Worm (Caenorhabditis elegans) whole organism, mixed stage, embryonic: ENCODE results near the gene srh-37.

ENCODE experiments used
- bed-3 ChIP-seq: fragments of 200-800 bp; sonication (Bioruptor generic); optimal IDR thresholded peaks from 3 replicates; lab custom pipeline; 2018; ENCODE audit warnings: mild to moderate bottlenecking, missing genetic modification characterization, moderate library complexity, missing compliant biosample characterization
- blmp-1 ChIP-seq: fragments of 150-350 bp; optimal IDR thresholded peaks from 2 replicates; lab custom pipeline; 2014; ENCODE audit warnings: missing biosample characterization, missing genetic modification characterization
- ceh-39 ChIP-seq: fragments of 150-350 bp; optimal IDR thresholded peaks from 2 replicates; lab custom pipeline; 2014; ENCODE audit warnings: missing biosample characterization, missing genetic modification characterization
- ceh-43 ChIP-seq: fragments of 200-800 bp; sonication (Bioruptor generic); optimal IDR thresholded peaks from 2 replicates; lab custom pipeline; 2018; ENCODE audit warnings: mild to moderate bottlenecking, missing genetic modification characterization, moderate library complexity, missing compliant biosample characterization
- ceh-83 ChIP-seq: fragments of 200-800 bp; sonication (Bioruptor generic); optimal IDR thresholded peaks from 2 replicates; lab custom pipeline; 2018; ENCODE audit warnings: mild to moderate bottlenecking, missing genetic modification characterization, missing compliant biosample characterization
- ces-1 ChIP-seq: fragments of 150-350 bp; optimal IDR thresholded peaks from 2 replicates; lab custom pipeline; 2014; ENCODE audit warnings: missing biosample characterization, missing genetic modification reagents, missing genetic modification characterization
- cnd-1 ChIP-seq: fragments of 200-800 bp; sonication (Bioruptor generic); optimal IDR thresholded peaks from 2 replicates; lab custom pipeline; 2018; ENCODE audit warnings: mild to moderate bottlenecking, missing genetic modification characterization, missing compliant biosample characterization
- drap-1 ChIP-seq: fragments of 200-800 bp; sonication (Bioruptor generic); optimal IDR thresholded peaks from 3 replicates; lab custom pipeline; 2018; ENCODE audit warnings: mild to moderate bottlenecking, missing genetic modification characterization, missing compliant biosample characterization
- elt-3 ChIP-seq: fragments of 150-350 bp; optimal IDR thresholded peaks from 2 replicates; lab custom pipeline; 2014; ENCODE audit warnings: missing biosample characterization, missing genetic modification characterization
- flh-1 ChIP-seq: fragments of 200-800 bp; sonication (Bioruptor generic); optimal IDR thresholded peaks from 2 replicates; lab custom pipeline; 2018; ENCODE audit warnings: mild to moderate bottlenecking, missing genetic modification characterization, moderate library complexity, missing compliant biosample characterization
- ham-2 ChIP-seq: fragments of 200-800 bp; sonication (Bioruptor generic); optimal IDR thresholded peaks from 2 replicates; lab custom pipeline; 2018; ENCODE audit warnings: mild to moderate bottlenecking, missing genetic modification characterization, missing compliant biosample characterization
- hlh-1 ChIP-seq: fragments of 150-350 bp; optimal IDR thresholded peaks from 2 replicates; lab custom pipeline; 2014; ENCODE audit warnings: missing biosample characterization, missing genetic modification reagents, missing genetic modification characterization
- lin-13 ChIP-seq: fragments of 150-350 bp; optimal IDR thresholded peaks from 2 replicates; lab custom pipeline; 2014; ENCODE audit warnings: missing biosample characterization, missing genetic modification characterization
- lin-32 ChIP-seq: fragments of 200-800 bp; sonication (Bioruptor generic); optimal IDR thresholded peaks from 2 replicates; lab custom pipeline; 2018; ENCODE audit warnings: mild to moderate bottlenecking, missing genetic modification characterization, missing compliant biosample characterization
- mab-5 ChIP-seq: fragments of 150-350 bp; optimal IDR thresholded peaks from 2 replicates; lab custom pipeline; 2014; ENCODE audit warnings: missing biosample characterization, missing genetic modification characterization
- mep-1 ChIP-seq: fragments of 150-350 bp; optimal IDR thresholded peaks from 2 replicates; lab custom pipeline; 2017; ENCODE audit warnings: missing biosample characterization, missing genetic modification reagents, missing genetic modification characterization, inconsistent platforms
- mls-2 ChIP-seq: sonication (generic microtip); optimal IDR thresholded peaks from 2 replicates; lab custom pipeline; 2016; ENCODE audit warnings: mild to moderate bottlenecking, missing genetic modification characterization, moderate library complexity, missing compliant biosample characterization
- nhr-2 ChIP-seq: fragments of 150-350 bp; optimal IDR thresholded peaks from 2 replicates; lab custom pipeline; 2014; ENCODE audit warnings: missing biosample characterization, missing genetic modification characterization
- nhr-237 ChIP-seq: fragments of 150-350 bp; optimal IDR thresholded peaks from 2 replicates; lab custom pipeline; 2014; ENCODE audit warnings: missing biosample characterization, missing genetic modification characterization
- nhr-28 ChIP-seq: fragments of 150-350 bp; optimal IDR thresholded peaks from 2 replicates; lab custom pipeline; 2014; ENCODE audit warnings: missing biosample characterization, missing genetic modification characterization
- nhr-76 ChIP-seq: sonication (generic microtip); optimal IDR thresholded peaks from 2 replicates; lab custom pipeline; 2017; ENCODE audit warnings: missing biosample characterization, missing genetic modification characterization
- pha-4 ChIP-seq: fragments of 150-350 bp; optimal IDR thresholded peaks from 2 replicates; lab custom pipeline; 2018; ENCODE audit warnings: missing biosample characterization, missing genetic modification reagents, missing genetic modification characterization
- sptf-1 ChIP-seq: sonication (generic microtip); optimal IDR thresholded peaks from 2 replicates; lab custom pipeline; 2017; ENCODE audit warnings: mild to moderate bottlenecking, missing genetic modification characterization, moderate library complexity, missing compliant biosample characterization
- tbx-8 ChIP-seq: fragments of 200-800 bp; sonication (Bioruptor generic); optimal IDR thresholded peaks from 2 replicates; lab custom pipeline; 2018; ENCODE audit warnings: mild to moderate bottlenecking, missing genetic modification characterization, moderate library complexity, missing compliant biosample characterization
- unc-39 ChIP-seq: fragments of 150-350 bp; optimal IDR thresholded peaks from 2 replicates; lab custom pipeline; 2014; ENCODE audit warnings: missing biosample characterization, missing genetic modification characterization
- unc-62 ChIP-seq: fragments of 150-350 bp; optimal IDR thresholded peaks from 2 replicates; lab custom pipeline; 2014; ENCODE audit warnings: missing biosample characterization, missing genetic modification reagents, missing genetic modification characterization
- zip-8 ChIP-seq: fragments of 150-350 bp; optimal IDR thresholded peaks from 2 replicates; lab custom pipeline; 2014; ENCODE audit warnings: missing biosample characterization, missing genetic modification characterization
- ztf-11 ChIP-seq: fragments of 150-350 bp; optimal IDR thresholded peaks from 2 replicates; lab custom pipeline; 2014; ENCODE audit warnings: missing biosample characterization, missing genetic modification characterization

The srh-37 gene

ce11 chrV:532046-532445 lies 19.7 kb upstream of the srh-37 start, which contains the start of gene nhr-58 (continued):
- TF ChIP-seq flh-1 = no peak
- TF ChIP-seq, all 35 proteins: peak for 7

ce11 chrV:527602-528001 lies 15.3 kb upstream of the srh-37 start, which contains the start of gene srw-108:
Gene srw-108 (plus strand): TSS chrV:527902.
- no peak for TF ChIP-seq ceh-39 (tag; lab: Kevin White, UChicago)
- TF ChIP-seq pha-4 (tag; lab: Kevin White, UChicago) = no peak
- no peak for TF ChIP-seq blmp-1 (tag; lab: Kevin White, UChicago)
- TF ChIP-seq nhr-237 (tag; lab: Kevin White, UChicago) = no peak
- no peak for TF ChIP-seq hlh-1 (tag; lab: Kevin White, UChicago)
- no peak for TF ChIP-seq nhr-2 (tag; lab: Kevin White, UChicago)
- no peak for TF ChIP-seq nhr-76 (tag; lab: Kevin White, UChicago)
- TF ChIP-seq ceh-83 = no peak

ce11 chrV:525040-525439 lies 12.7 kb upstream of the srh-37 start, which contains the start of gene R11G11.16:
Gene R11G11.16 (minus strand): TSS chrV:525140.
- TF ChIP-seq unc-62 (GFP tag; lab: Kevin White, UChicago) (no peak), blmp-1 (tag; lab: Kevin White, UChicago) (no peak), unc-39 (tag; lab: Kevin White, UChicago) (no peak), cnd-1 (tag; lab: Kevin White, UChicago) (no peak), hlh-1 (tag; lab: Kevin White, UChicago) (no peak), drap-1 (no peak), ceh-43 (GFP tag; lab: Kevin White, UChicago) (no peak)

ce11 chrV:524058-524457 lies 11.7 kb upstream of the srh-37 start, which contains the start of gene lipl-3:
Gene lipl-3 (minus strand): TSS chrV:524218.
- TF ChIP-seq tbx-8 (GFP tag; lab: Kevin White, UChicago) = no peak
- TF ChIP-seq ceh-83 = no peak
- no peak for TF ChIP-seq unc-62 (GFP tag; lab: Kevin White, UChicago)
- TF ChIP-seq elt-3 (tag; lab: Kevin White, UChicago) = no peak
- TF ChIP-seq mls-2 = no peak
- no peak for TF ChIP-seq nhr-2 (tag; lab: Kevin White, UChicago)
- no peak for TF ChIP-seq ham-2
- TF ChIP-seq ceh-43 (GFP tag; lab: Kevin White, UChicago) = no peak
- no peak for TF ChIP-seq zip-8 (tag; lab: Kevin White, UChicago)
- no peak for TF ChIP-seq unc-39 (tag; lab: Kevin White, UChicago)
- no peak for TF ChIP-seq hlh-1 (tag; lab: Kevin White, UChicago)
- no peak for TF ChIP-seq ces-1 (GFP tag; lab: Kevin White, UChicago)
- no peak for TF ChIP-seq mab-5 (tag; lab: Kevin White, UChicago)
- no peak for TF ChIP-seq nhr-237 (tag; lab: Kevin White, UChicago)
- no peak for TF ChIP-seq nhr-76 (tag; lab: Kevin White, UChicago)
- no peak for TF ChIP-seq mep-1 (tag; lab: Kevin White, UChicago)

- no peak for TF ChIP-seq lin-32 (GFP tag; lab: Kevin White, UChicago)
These were observed 9.2 kb upstream of the srh-37 start, which contains the start of gene srw-107 for ce11 chrV:521517-521916. Gene srw-107 (minus strand): TSS chrV:521617.

- TF ChIP-seq nhr-28 (tag; lab: Kevin White, UChicago) (no peak), bed-3 (GFP tag; lab: Kevin White, UChicago) (no peak), mep-1 (tag; lab: Kevin White, UChicago) (no peak), drap-1 (no peak), mls-2 (no peak), mab-5 (tag; lab: Kevin White, UChicago) (no peak), lin-13 (tag; lab: Kevin White, UChicago) (no peak), lin-32 (GFP tag; lab: Kevin White, UChicago) (no peak), nhr-2 (tag; lab: Kevin White, UChicago) (no peak), unc-62 (GFP tag; lab: Kevin White, UChicago) (no peak), ceh-39 (tag; lab: Kevin White, UChicago) (no peak), sptf-1 (tag; lab: Kevin White, UChicago) (no peak), hlh-1 (tag; lab: Kevin White, UChicago) (no peak), unc-39 (tag; lab: Kevin White, UChicago) (no peak), ztf-11 (tag; lab: Kevin White, UChicago) (no peak)
These were observed 7.1 kb upstream of the srh-37 start, which contains the start of gene nhr-210 for ce11 chrV:519445-519844. Gene nhr-210 (minus strand): TSS chrV:519545.
